Worm (Caenorhabditis elegans): ENCODE measurements around the gene T16G12.10.

The T16G12.10 gene

DNA sequence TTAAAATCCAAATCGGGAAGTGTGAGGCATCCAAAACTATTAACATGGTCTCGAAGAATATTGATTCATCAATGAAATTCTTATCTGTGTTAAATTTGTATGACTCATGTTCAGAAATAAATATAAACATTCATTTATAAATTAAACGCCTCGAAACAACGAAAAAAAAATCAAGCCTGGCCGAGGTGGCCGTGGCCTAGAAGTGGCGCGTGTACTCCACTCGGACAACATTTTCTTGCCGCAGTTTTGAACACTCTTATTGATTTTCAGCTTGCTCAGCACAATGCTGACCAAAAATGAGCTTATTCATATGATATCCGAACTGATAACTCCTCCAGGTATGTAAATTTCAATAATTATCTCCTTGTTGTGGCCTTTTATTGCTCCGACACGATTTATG lies 8.2 kb upstream of the T16G12.10 start, which contains the start of gene ekl-6 (continued):
- no peak for TF ChIP-seq nhr-76 (tag; optimal IDR thresholded peaks at IDR 0.05)
- no peak for TF ChIP-seq nhr-237 (tag; optimal IDR thresholded peaks at IDR 0.05)
- no peak for TF ChIP-seq nhr-71 (tag; optimal IDR thresholded peaks at IDR 0.05)
- TF ChIP-seq nhr-28 (tag; optimal IDR thresholded peaks at IDR 0.05) = no peak
- TF ChIP-seq efl-1 (optimal IDR thresholded peaks at IDR 0.05) = peak; percentile 44 to 67
- TF ChIP-seq efl-1 (GFP tag; optimal IDR thresholded peaks at IDR 0.05 in 1 of 2) = peak; percentile 56 to 93
- TF ChIP-seq vab-15 (tag; optimal IDR thresholded peaks at IDR 0.05) = no peak
- TF ChIP-seq nhr-20 (tag; optimal IDR thresholded peaks at IDR 0.05) = peak; percentile 75
- peak; percentile 87 for TF ChIP-seq fkh-4 (tag; optimal IDR thresholded peaks at IDR 0.05; ENCODE audit: borderline replicate concordance)
- TF ChIP-seq C04F5.9 (tag; optimal IDR thresholded peaks at IDR 0.05) = peak; percentile 81
- peak; percentile 48 for TF ChIP-seq Y116A8C.19 (tag; optimal IDR thresholded peaks at IDR 0.05; ENCODE audit: borderline replicate concordance)
- no peak for TF ChIP-seq C34B4.2 (tag; optimal IDR thresholded peaks at IDR 0.05)
- TF ChIP-seq unc-130 (tag; optimal IDR thresholded peaks at IDR 0.05) = no peak
- no peak for TF ChIP-seq hpl-2 (GFP tag; optimal IDR thresholded peaks at IDR 0.05)
- no peak for TF ChIP-seq pag-3 (tag; optimal IDR thresholded peaks at IDR 0.05; ENCODE audit: borderline replicate concordance, insufficient read depth)
- TF ChIP-seq fkh-8 (tag; optimal IDR thresholded peaks at IDR 0.05) = peak; percentile 40
- TF ChIP-seq skn-1 (tag; optimal IDR thresholded peaks at IDR 0.05) = peak; percentile 13
- TF ChIP-seq ztf-4 (tag; optimal IDR thresholded peaks at IDR 0.05) = no peak
- peak; percentile 73 for TF ChIP-seq egl-13 (tag; optimal IDR thresholded peaks at IDR 0.05)
- TF ChIP-seq nhr-19 (GFP tag; conservative IDR thresholded peaks at IDR 0.05) = no peak; the same call in 1 of the 2 replicates
- TF ChIP-seq grh-1 (GFP tag; IDR thresholded peaks at IDR 0.05) = 0 out of 2 replicates have a peak, but pooled peaks have one; percentile 44
- TF ChIP-seq ztf-11 (tag; optimal IDR thresholded peaks at IDR 0.05) = peak in 1 of 2 experiments; percentile 89
- no peak for TF ChIP-seq ceh-88 (GFP tag; IDR thresholded peaks at IDR 0.05)
- TF ChIP-seq sptf-1 (tag; optimal IDR thresholded peaks at IDR 0.05) = no peak
- TF ChIP-seq jun-1 (tag; optimal IDR thresholded peaks at IDR 0.05) = no peak
- no peak for TF ChIP-seq fos-1 (tag; optimal IDR thresholded peaks at IDR 0.05)
- TF ChIP-seq ets-5 (GFP tag; IDR thresholded peaks at IDR 0.05) = no peak
- no peak for TF ChIP-seq lin-14 (GFP tag; optimal IDR thresholded peaks at IDR 0.05)
- no peak for TF ChIP-seq lin-39 (tag; optimal IDR thresholded peaks at IDR 0.05)
- TF ChIP-seq irx-1 (tag; optimal IDR thresholded peaks at IDR 0.05) = peak; percentile 90
- no peak for TF ChIP-seq ceh-63 (GFP tag; optimal IDR thresholded peaks at IDR 0.05)

DNA sequence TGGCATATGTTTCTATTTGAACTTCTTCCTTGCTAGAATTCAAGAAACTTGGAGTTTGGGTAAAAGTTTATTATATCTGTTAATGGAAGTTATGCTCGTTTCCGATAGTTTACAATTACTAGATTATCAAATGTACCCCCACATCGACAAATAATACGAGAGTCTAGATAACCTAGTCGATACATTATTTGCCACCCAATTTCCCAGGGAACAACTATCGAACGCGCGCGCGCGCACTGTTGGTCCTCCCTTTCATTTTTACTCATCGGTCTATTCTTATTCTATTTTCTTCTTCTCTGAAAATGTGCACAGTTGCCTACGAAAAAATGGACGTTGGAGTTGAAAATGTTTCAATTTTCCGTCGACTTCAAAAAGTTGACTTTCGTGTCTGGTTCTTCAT lies 4.6 kb upstream of the T16G12.10 start, which contains the start of gene T16G12.13:
T16G12.13 (plus strand) TSS at position 293 of the 400 bp plus-strand sequence.
- TF ChIP-seq ets-5 (GFP tag; IDR thresholded peaks at IDR 0.05) (no peak), jun-1 (tag; optimal IDR thresholded peaks at IDR 0.05) (no peak), pqm-1 (tag; optimal IDR thresholded peaks at IDR 0.05) (no peak), xbp-1 (tag; optimal IDR thresholded peaks at IDR 0.05) (no peak), lin-13 (GFP tag; optimal IDR thresholded peaks at IDR 0.05) (no peak), sox-4 (tag; optimal IDR thresholded peaks at IDR 0.05) (no peak), rnt-1 (tag; optimal IDR thresholded peaks at IDR 0.05) (no peak), aha-1 (tag; optimal IDR thresholded peaks at IDR 0.05) (no peak), C04F5.9 (tag; optimal IDR thresholded peaks at IDR 0.05) (no peak)

DNA sequence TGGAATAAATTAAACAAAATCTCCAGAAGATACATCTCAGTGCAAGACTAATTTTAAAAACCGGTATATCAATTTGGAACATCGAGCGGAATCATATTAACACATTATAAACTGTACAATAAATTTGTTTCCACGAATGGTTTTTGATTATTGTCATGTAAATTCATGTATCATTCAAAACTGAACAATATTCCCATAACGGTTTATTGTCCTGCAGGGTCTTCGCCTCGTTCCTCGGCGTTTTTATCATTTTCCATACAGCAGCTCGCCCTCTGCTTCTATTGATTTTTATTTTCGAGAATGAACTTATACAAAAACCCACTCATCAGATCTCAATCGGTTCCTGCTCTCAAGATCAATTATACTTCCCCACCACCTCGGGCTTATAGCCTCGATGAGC lies 3.1 kb upstream of the T16G12.10 start, which contains the start of gene T16G12.8:
T16G12.8 (plus strand) TSS at position 301 of the 400 bp plus-strand sequence.
- no peak for TF ChIP-seq efl-1 (optimal IDR thresholded peaks at IDR 0.05)
- TF ChIP-seq efl-1 (GFP tag; optimal IDR thresholded peaks at IDR 0.05 in 1 of 2) = no peak
- no peak for TF ChIP-seq efl-3 (GFP tag; optimal IDR thresholded peaks at IDR 0.05)
- TF ChIP-seq fkh-4 (tag; optimal IDR thresholded peaks at IDR 0.05; ENCODE audit: borderline replicate concordance) = no peak
- no peak for TF ChIP-seq unc-98 (GFP tag; IDR thresholded peaks at IDR 0.05)
- TF ChIP-seq nhr-90 (tag; optimal IDR thresholded peaks at IDR 0.05; ENCODE audit: poor library complexity) = no peak
- no peak for TF ChIP-seq nhr-20 (tag; optimal IDR thresholded peaks at IDR 0.05)
- no peak for TF ChIP-seq hlh-4 (tag; optimal IDR thresholded peaks at IDR 0.05)
- no peak for TF ChIP-seq ces-1 (GFP tag; optimal IDR thresholded peaks at IDR 0.05)
- no peak for TF ChIP-seq tlp-1 (tag; optimal IDR thresholded peaks at IDR 0.05)
- no peak for TF ChIP-seq unc-62 (GFP tag; optimal IDR thresholded peaks at IDR 0.05)
- no peak for TF ChIP-seq egl-27 (tag; optimal IDR thresholded peaks at IDR 0.05)
- TF ChIP-seq skn-1 (tag; optimal IDR thresholded peaks at IDR 0.05) = no peak
- TF ChIP-seq vab-15 (tag; optimal IDR thresholded peaks at IDR 0.05) = no peak
- TF ChIP-seq sox-4 (tag; optimal IDR thresholded peaks at IDR 0.05) = no peak
- no peak for TF ChIP-seq egl-13 (tag; optimal IDR thresholded peaks at IDR 0.05)
- no peak for TF ChIP-seq nhr-237 (tag; optimal IDR thresholded peaks at IDR 0.05)
